Fruit fly (Drosophila melanogaster) whole organism, embryonic: ENCODE results near the gene GstD7.

Source experiments
- Adf1 ChIP-seq: fragments of 200-800 bp; sonication (Bioruptor generic); IDR thresholded peaks from 2 replicates; pipeline ENCODE4 v1.3.6; 2022; ENCODE audit warnings: missing biosample characterization, missing genetic modification characterization
- Atf-2 ChIP-seq: fragments of 200-800 bp; sonication (Bioruptor generic); optimal IDR thresholded peaks from 2 replicates; lab custom pipeline; 2016; ENCODE audit warnings: missing biosample characterization, missing genetic modification characterization
- B-H1 ChIP-seq: fragments of 200-800 bp; sonication (Bioruptor generic); IDR thresholded peaks from 3 replicates; pipeline ENCODE4 v1.3.6; 2022; ENCODE audit warnings: missing biosample characterization, missing genetic modification characterization
- CG10267 ChIP-seq: fragments of 200-800 bp; sonication (Bioruptor generic); optimal IDR thresholded peaks from 2 replicates; lab custom pipeline; 2018; ENCODE audit warnings: missing biosample characterization, mild to moderate bottlenecking, missing genetic modification characterization, moderate library complexity
- CG10321 ChIP-seq: fragments of 200-800 bp; sonication (Bioruptor generic); IDR thresholded peaks from 2 replicates; pipeline ENCODE4 v1.3.6; 2022; ENCODE audit warnings: missing biosample characterization, missing genetic modification characterization
- CG13287 ChIP-seq: fragments of 200-800 bp; sonication (Bioruptor generic); IDR thresholded peaks from 2 replicates; pipeline ENCODE4 v1.3.6; 2022; ENCODE audit warnings: missing biosample characterization, missing genetic modification characterization; ENCODE audit not compliant: partially characterized antibody
- CG15696 ChIP-seq: fragments of 200-800 bp; sonication (Bioruptor generic); optimal IDR thresholded peaks from 2 replicates; lab custom pipeline; 2019; ENCODE audit warnings: missing biosample characterization, mild to moderate bottlenecking, missing genetic modification characterization, moderate library complexity
- CG1647 ChIP-seq: fragments of 200-800 bp; sonication (Bioruptor generic); optimal IDR thresholded peaks from 3 replicates; lab custom pipeline; 2016; ENCODE audit warnings: missing biosample characterization, missing genetic modification characterization
- CG16815 ChIP-seq: fragments of 200-800 bp; sonication (Bioruptor generic); optimal IDR thresholded peaks from 3 replicates; lab custom pipeline; 2017; ENCODE audit warnings: missing biosample characterization, mild to moderate bottlenecking, missing genetic modification characterization
- CG17912 ChIP-seq: fragments of 200-800 bp; sonication (Bioruptor generic); optimal IDR thresholded peaks from 2 replicates; lab custom pipeline; 2018; ENCODE audit warnings: missing biosample characterization, mild to moderate bottlenecking, missing genetic modification characterization
- CG2116 ChIP-seq: fragments of 200-800 bp; sonication (Bioruptor generic); optimal IDR thresholded peaks from 3 replicates; lab custom pipeline; 2018; ENCODE audit warnings: missing biosample characterization, mild to moderate bottlenecking, missing genetic modification characterization
- CG2678 ChIP-seq: fragments of 200-800 bp; sonication (Bioruptor generic); optimal IDR thresholded peaks from 3 replicates; lab custom pipeline; 2019; ENCODE audit warnings: missing biosample characterization, mild to moderate bottlenecking, missing genetic modification characterization, moderate library complexity
- CG33557 ChIP-seq: fragments of 200-800 bp; sonication (Bioruptor generic); optimal IDR thresholded peaks from 2 replicates; lab custom pipeline; 2019; ENCODE audit warnings: missing biosample characterization, mild to moderate bottlenecking, missing genetic modification characterization, moderate library complexity
- CG34224 ChIP-seq: fragments of 200-800 bp; sonication (Bioruptor generic); IDR thresholded peaks from 3 replicates; pipeline ENCODE4 v1.3.6; 2022; ENCODE audit warnings: missing biosample characterization, missing genetic modification characterization; ENCODE audit not compliant: partially characterized antibody
- CG6683 ChIP-seq: fragments of 200-800 bp; sonication (Bioruptor generic); optimal IDR thresholded peaks from 2 replicates; lab custom pipeline; 2017; ENCODE audit warnings: missing biosample characterization, mild to moderate bottlenecking, missing genetic modification characterization, missing genetic modification reagents
- CG6765 ChIP-seq: fragments of 200-800 bp; sonication (Bioruptor generic); optimal IDR thresholded peaks from 3 replicates; lab custom pipeline; 2017; ENCODE audit warnings: missing biosample characterization, mild to moderate bottlenecking, missing genetic modification characterization
- CG7556 ChIP-seq: fragments of 200-800 bp; sonication (Bioruptor generic); optimal IDR thresholded peaks from 2 replicates; lab custom pipeline; 2017; ENCODE audit warnings: missing biosample characterization, mild to moderate bottlenecking, missing genetic modification characterization
- CG7745 ChIP-seq: fragments of 200-800 bp; sonication (Bioruptor generic); optimal IDR thresholded peaks from 2 replicates; lab custom pipeline; 2018; ENCODE audit warnings: missing biosample characterization, mild to moderate bottlenecking, missing genetic modification characterization, moderate library complexity
- CG7786 ChIP-seq: fragments of 200-800 bp; sonication (Bioruptor generic); optimal IDR thresholded peaks from 2 replicates; lab custom pipeline; 2016; ENCODE audit warnings: missing biosample characterization, missing genetic modification characterization
- Dbx ChIP-seq: fragments of 200-800 bp; sonication (Bioruptor generic); IDR thresholded peaks from 3 replicates; pipeline ENCODE4 v1.3.6; 2022; ENCODE audit warnings: missing biosample characterization, missing genetic modification characterization
- Dref ChIP-seq: fragments of 200-800 bp; sonication (Bioruptor generic); IDR thresholded peaks from 2 replicates; pipeline ENCODE4 v1.3.6; 2022; ENCODE audit warnings: missing biosample characterization, missing genetic modification characterization
- Ets65A ChIP-seq: fragments of 200-800 bp; sonication (Bioruptor generic); peaks from one replicate; lab custom pipeline; 2016; ENCODE audit warnings: missing biosample characterization, missing genetic modification characterization
- Hr78 ChIP-seq, 2 experiments: fragments of 200-800 bp in 1 of 2; fragments of >200 bp in 1 of 2; sonication (Bioruptor generic) in 1 of 2; optimal IDR thresholded peaks; 2 replicates each; lab custom pipeline; 2017 to 2019; ENCODE audit warnings: missing biosample characterization in 2 of 2, missing genetic modification characterization in 2 of 2, mild to moderate bottlenecking in 1 of 2, moderate library complexity in 1 of 2
- Jarid2 ChIP-seq: fragments of 200-800 bp; sonication (Bioruptor generic); optimal IDR thresholded peaks from 3 replicates; lab custom pipeline; 2017; ENCODE audit warnings: mild to moderate bottlenecking, missing biosample characterization, missing genetic modification reagents, missing genetic modification characterization
- Lhr ChIP-seq: fragments of 200-800 bp; sonication (Bioruptor generic); optimal IDR thresholded peaks from 3 replicates; lab custom pipeline; 2017; ENCODE audit warnings: mild to moderate bottlenecking, missing biosample characterization, missing genetic modification reagents, missing genetic modification characterization
- Meics ChIP-seq: fragments of 200-800 bp; sonication (Bioruptor generic); optimal IDR thresholded peaks from 2 replicates; lab custom pipeline; 2017; ENCODE audit warnings: missing biosample characterization, mild to moderate bottlenecking, missing genetic modification characterization
- Poxn ChIP-seq: fragments of 200-800 bp; sonication (Bioruptor generic); IDR thresholded peaks from 2 replicates; pipeline ENCODE4 v1.3.6; 2022; ENCODE audit warnings: missing biosample characterization, missing genetic modification characterization
- Xbp1 ChIP-seq: fragments of 200-800 bp; sonication (Bioruptor generic); optimal IDR thresholded peaks from 3 replicates; lab custom pipeline; 2016; ENCODE audit warnings: missing biosample characterization, mild to moderate bottlenecking, missing genetic modification characterization
- YL-1 ChIP-seq: fragments of 200-800 bp; sonication (Bioruptor generic); optimal IDR thresholded peaks from 3 replicates; lab custom pipeline; 2017; ENCODE audit warnings: missing biosample characterization, mild to moderate bottlenecking, missing genetic modification characterization
- ato ChIP-seq: fragments of 200-800 bp; sonication (Bioruptor generic); IDR thresholded peaks from 2 replicates; pipeline ENCODE4 v1.3.6; 2022; ENCODE audit warnings: missing biosample characterization, missing genetic modification characterization; ENCODE audit not compliant: partially characterized antibody
- ci ChIP-seq: fragments of 200-800 bp; sonication (Bioruptor generic); IDR thresholded peaks from 3 replicates; pipeline ENCODE4 v1.3.6; 2022; ENCODE audit warnings: missing biosample characterization, missing genetic modification characterization
- crol ChIP-seq: fragments of 200-800 bp; sonication (Bioruptor generic); IDR thresholded peaks from 2 replicates; pipeline ENCODE4 v1.3.6; 2022; ENCODE audit warnings: missing biosample characterization, missing genetic modification characterization
- crp ChIP-seq, 2 experiments: fragments of 200-800 bp; sonication (Bioruptor generic); optimal IDR thresholded peaks; 2 replicates in 1 of 2; 3 replicates in 1 of 2; lab custom pipeline; 2017; ENCODE audit warnings: missing biosample characterization in 2 of 2, missing genetic modification characterization in 2 of 2, mild to moderate bottlenecking in 1 of 2, moderate library complexity in 1 of 2
- dati ChIP-seq: fragments of 200-800 bp; sonication (Bioruptor generic); IDR thresholded peaks from 2 replicates; pipeline ENCODE4 v1.3.6; 2022; ENCODE audit warnings: missing biosample characterization, missing genetic modification characterization
- fru ChIP-seq: fragments of >200 bp; optimal IDR thresholded peaks from 2 replicates; lab custom pipeline; 2017
- ham ChIP-seq: fragments of 200-800 bp; sonication (Bioruptor generic); IDR thresholded peaks from 2 replicates; pipeline ENCODE4 v1.3.6; 2022; ENCODE audit warnings: missing biosample characterization, missing genetic modification characterization
- hkb ChIP-seq, 2 experiments: fragments of 200-800 bp in 1 of 2; fragments of >200 bp in 1 of 2; sonication (Bioruptor generic) in 1 of 2; IDR thresholded peaks in 1 of 2; optimal IDR thresholded peaks in 1 of 2; 2 replicates each; pipeline versions ENCODE4 v1.3.6 to Lab custom; 2017 to 2022; ENCODE audit warnings: missing biosample characterization in 1 of 2, missing genetic modification characterization in 1 of 2
- insv ChIP-seq, 2 experiments: fragments of 200-800 bp; sonication (Bioruptor generic); optimal IDR thresholded peaks; 3 replicates each; lab custom pipeline; 2016 to 2018; ENCODE audit warnings: missing biosample characterization in 2 of 2, missing genetic modification characterization in 2 of 2
- lola ChIP-seq, 3 experiments: fragments of >200 bp in 2 of 3; fragments of 200-800 bp in 1 of 3; sonication (Bioruptor generic) in 1 of 3; optimal IDR thresholded peaks; 2 replicates each; lab custom pipeline; 2017 to 2019; ENCODE audit warnings: missing biosample characterization in 3 of 3, missing genetic modification characterization in 3 of 3, mild to moderate bottlenecking in 1 of 3, moderate library complexity in 1 of 3
- nerfin-1 ChIP-seq: fragments of 200-800 bp; sonication (Bioruptor generic); optimal IDR thresholded peaks from 3 replicates; lab custom pipeline; 2019; ENCODE audit warnings: missing biosample characterization, mild to moderate bottlenecking, missing genetic modification characterization, moderate library complexity
- pfk ChIP-seq: fragments of 200-800 bp; sonication (Bioruptor generic); optimal IDR thresholded peaks from 2 replicates; lab custom pipeline; 2018; ENCODE audit warnings: missing biosample characterization, mild to moderate bottlenecking, missing genetic modification characterization, moderate library complexity
- pum ChIP-seq: fragments of 200-800 bp; sonication (Bioruptor generic); optimal IDR thresholded peaks from 2 replicates; lab custom pipeline; 2016; ENCODE audit warnings: missing biosample characterization, missing genetic modification characterization
- row ChIP-seq: fragments of 200-800 bp; sonication (Bioruptor generic); IDR thresholded peaks from 3 replicates; pipeline ENCODE4 v1.3.6; 2022; ENCODE audit warnings: missing biosample characterization, missing genetic modification characterization
- schlank ChIP-seq: fragments of 200-800 bp; sonication (Bioruptor generic); optimal IDR thresholded peaks from 2 replicates; lab custom pipeline; 2018; ENCODE audit warnings: missing biosample characterization, mild to moderate bottlenecking, missing genetic modification characterization
- scrt ChIP-seq: fragments of 200-800 bp; sonication (Bioruptor generic); optimal IDR thresholded peaks from 2 replicates; lab custom pipeline; 2018; ENCODE audit warnings: missing biosample characterization, mild to moderate bottlenecking, missing genetic modification characterization, moderate library complexity
- sens-2 ChIP-seq: fragments of 200-800 bp; sonication (Bioruptor generic); IDR thresholded peaks from 2 replicates; pipeline ENCODE4 v1.3.6; 2022; ENCODE audit warnings: missing biosample characterization, missing genetic modification characterization
- seq ChIP-seq: fragments of 200-800 bp; sonication (Bioruptor generic); IDR thresholded peaks from 2 replicates; pipeline ENCODE4 v1.3.6; 2022; ENCODE audit warnings: missing biosample characterization, missing genetic modification characterization
- tio ChIP-seq: fragments of 200-800 bp; sonication (Bioruptor generic); optimal IDR thresholded peaks from 2 replicates; lab custom pipeline; 2017; ENCODE audit warnings: missing biosample characterization, missing genetic modification characterization, inconsistent platforms
- usp ChIP-seq: fragments of >200 bp; optimal IDR thresholded peaks from 2 replicates; lab custom pipeline; 2017; ENCODE audit warnings: missing biosample characterization, missing genetic modification characterization

The GstD7 gene

dm6 chr3R:12402935-12403334 is 24.6 kb downstream of the GstD7 start (continued):
- TF ChIP-seq fru (no peak), crp (GFP tag; optimal IDR thresholded peaks at IDR 0.05; lab: Kevin White, UChicago) (peak in 1 of 2 experiments; percentile 67), Poxn (GFP tag; lab: Robert Waterston, UW) (peak; percentile 54), hkb (optimal IDR thresholded peaks at IDR 0.05; lab: Kevin White, UChicago) (no peak), hkb (GFP tag; IDR thresholded peaks at IDR 0.05; lab: Robert Waterston, UW) (peak; percentile 99), CG7745 (peak; percentile 92), CG1647 (GFP tag; lab: Kevin White, UChicago) (peak; percentile 98), Dref (peak; percentile 52), CG10321 (GFP tag; lab: Robert Waterston, UW) (peak; percentile 81), Adf1 (peak; percentile 77), ci (GFP tag; lab: Robert Waterston, UW) (peak; percentile 99), CG6765 (peak; percentile 99), lola (GFP tag; optimal IDR thresholded peaks at IDR 0.05; lab: Kevin White, UChicago) (peak in 1 of 3 experiments; percentile 99), Meics (peak; percentile 99), CG2116 (GFP tag; lab: Kevin White, UChicago) (peak; percentile 91), dati (GFP tag; lab: Robert Waterston, UW) (peak; percentile 90), seq (peak; percentile 97), CG2678 (tag; lab: Kevin White, UChicago) (peak; percentile 99), CG13287 (GFP tag; lab: Robert Waterston, UW) (peak; percentile 71; the same call in 1 of the 2 replicates), scrt (peak; percentile 99), tio (GFP tag; lab: Kevin White, UChicago) (no peak), CG7786 (GFP tag; lab: Kevin White, UChicago) (peak; percentile 89), pfk (GFP tag; lab: Kevin White, UChicago) (peak; percentile 76), insv (GFP tag; optimal IDR thresholded peaks at IDR 0.05; lab: Kevin White, UChicago) (peak; percentile 22 to 79), sens-2 (peak; percentile 97), usp (GFP tag; lab: Kevin White, UChicago) (no peak), pum (GFP tag; lab: Kevin White, UChicago) (peak; percentile 90), Lhr (GFP tag; lab: Kevin White, UChicago) (peak; percentile 92), schlank (peak; percentile 94), row (GFP tag; lab: Robert Waterston, UW) (peak; percentile 98), Hr78 (GFP tag; optimal IDR thresholded peaks at IDR 0.05; lab: Kevin White, UChicago) (peak in 1 of 2 experiments; percentile 89), ato (GFP tag; lab: Robert Waterston, UW) (no peak), CG17912 (peak; percentile 98), Xbp1 (peak; percentile 97), Jarid2 (peak; percentile 79), CG6683 (GFP tag; lab: Kevin White, UChicago) (peak; percentile 98), CG33557 (GFP tag; lab: Kevin White, UChicago) (peak; percentile 99), CG7556 (GFP tag; lab: Kevin White, UChicago) (peak; percentile 95), CG16815 (GFP tag; lab: Kevin White, UChicago) (peak; percentile 84), B-H1 (GFP tag; lab: Robert Waterston, UW) (peak; percentile 93; the same call in 2 of the 3 replicates), CG34224 (GFP tag; lab: Robert Waterston, UW) (peak; percentile 55; the same call in 1 of the 3 replicates), Dbx (GFP tag; lab: Robert Waterston, UW) (peak; percentile 99), nerfin-1 (tag; lab: Kevin White, UChicago) (peak; percentile 98), YL-1 (GFP tag; lab: Kevin White, UChicago) (peak; percentile 91), CG15696 (tag; lab: Kevin White, UChicago) (peak; percentile 100), ham (peak; percentile 57; the same call in 1 of the 2 replicates), crol (GFP tag; lab: Robert Waterston, UW) (peak; percentile 47; the same call in 1 of the 2 replicates), Atf-2 (GFP tag; lab: Kevin White, UChicago) (peak; percentile 90), Ets65A (GFP tag; lab: Kevin White, UChicago) (peak; percentile 98), CG10267 (tag; lab: Kevin White, UChicago) (peak; percentile 100)
